Worm (Caenorhabditis elegans): Measurements from ENCODE around the gene F56A11.6.

- TF ChIP-seq ama-1 (optimal IDR thresholded peaks at IDR 0.05) (no peak), pes-1 (GFP tag; IDR thresholded peaks at IDR 0.05) (no peak), F13C5.2 (tag; optimal IDR thresholded peaks at IDR 0.05) (no peak), B0310.2 (tag; optimal IDR thresholded peaks at IDR 0.05) (no peak), flt-1 (GFP tag; IDR thresholded peaks at IDR 0.05) (no peak), tbx-37 (GFP tag; conservative IDR thresholded peaks at IDR 0.05) (no peak), ets-7 (tag; optimal IDR thresholded peaks at IDR 0.05) (no peak), aly-1 (tag; optimal IDR thresholded peaks at IDR 0.05) (no peak), hnd-1 (tag; optimal IDR thresholded peaks at IDR 0.05) (no peak), tbx-11 (GFP tag; IDR thresholded peaks at IDR 0.05) (no peak), ceh-13 (GFP tag; optimal IDR thresholded peaks at IDR 0.05) (no peak)
Measured at ce11 chrIV:587729-588128, 5.7 kb upstream of the F56A11.6 start, which contains the start of gene C18H7.12.

Data from whole organism, early embryonic.